Worm (Caenorhabditis elegans) whole organism, late embryonic: ENCODE results near the gene mev-1.

Experiments used
- K09A11.1 ChIP-seq: sonication (generic microtip); optimal IDR thresholded peaks from 2 replicates; lab custom pipeline; 2017; ENCODE audit warnings: antibody characterized with exemption, mild to moderate bottlenecking, missing genetic modification characterization, missing compliant biosample characterization; ENCODE audit not compliant: insufficient read depth
- Y22D7AL.16 ChIP-seq: sonication (generic microtip); optimal IDR thresholded peaks from 2 replicates; lab custom pipeline; 2016; ENCODE audit warnings: missing genetic modification characterization, missing compliant biosample characterization
- ama-1 ChIP-seq: fragments of 150-350 bp; optimal IDR thresholded peaks from 2 replicates; lab custom pipeline; 2014
- ceh-19 ChIP-seq: fragments of 200-800 bp; sonication (Bioruptor generic); optimal IDR thresholded peaks from 2 replicates; lab custom pipeline; 2018; ENCODE audit warnings: mild to moderate bottlenecking, missing genetic modification characterization, missing compliant biosample characterization
- ceh-2 ChIP-seq: sonication (generic microtip); optimal IDR thresholded peaks from 2 replicates; lab custom pipeline; 2016; ENCODE audit warnings: missing genotype, missing genetic modification characterization, missing compliant biosample characterization
- ceh-24 ChIP-seq: sonication (generic microtip); optimal IDR thresholded peaks from 2 replicates; lab custom pipeline; 2016; ENCODE audit warnings: mild to moderate bottlenecking, missing genetic modification characterization, missing compliant biosample characterization
- ceh-34 ChIP-seq: sonication (generic microtip); optimal IDR thresholded peaks from 2 replicates; lab custom pipeline; 2016; ENCODE audit warnings: mild to moderate bottlenecking, missing genetic modification characterization, missing compliant biosample characterization
- ceh-45 ChIP-seq: fragments of 200-800 bp; sonication (Bioruptor generic); IDR thresholded peaks from 2 replicates; pipeline ENCODE4 v1.3.6; 2022; ENCODE audit warnings: missing genetic modification reagents, missing genetic modification characterization, missing compliant biosample characterization
- ceh-48 ChIP-seq: sonication (generic microtip); optimal IDR thresholded peaks from 2 replicates; lab custom pipeline; 2016; ENCODE audit warnings: missing genetic modification characterization, inconsistent platforms, missing compliant biosample characterization
- ceh-9 ChIP-seq: sonication (generic microtip); optimal IDR thresholded peaks from 2 replicates; lab custom pipeline; 2016; ENCODE audit warnings: mild to moderate bottlenecking, missing genetic modification characterization, inconsistent platforms, missing compliant biosample characterization
- dmd-4 ChIP-seq: sonication (generic microtip); optimal IDR thresholded peaks from 2 replicates; lab custom pipeline; 2016; ENCODE audit warnings: borderline replicate concordance, missing genetic modification characterization, missing compliant biosample characterization
- dve-1 ChIP-seq: sonication (generic microtip); optimal IDR thresholded peaks from 2 replicates; lab custom pipeline; 2017; ENCODE audit warnings: antibody characterized with exemption, mild to moderate bottlenecking, missing genetic modification characterization, missing compliant biosample characterization
- elt-2 ChIP-seq: sonication (generic microtip); optimal IDR thresholded peaks from 2 replicates; lab custom pipeline; 2016; ENCODE audit warnings: missing genetic modification reagents, missing genetic modification characterization, missing compliant biosample characterization
- elt-4 ChIP-seq: sonication (generic microtip); optimal IDR thresholded peaks from 2 replicates; lab custom pipeline; 2016; ENCODE audit warnings: missing genetic modification characterization, missing compliant biosample characterization
- ets-4 ChIP-seq: sonication (generic microtip); optimal IDR thresholded peaks from 2 replicates; lab custom pipeline; 2016; ENCODE audit warnings: missing genetic modification characterization, missing compliant biosample characterization
- eyg-1 ChIP-seq: sonication (generic microtip); optimal IDR thresholded peaks from 2 replicates; lab custom pipeline; 2016; ENCODE audit warnings: missing genotype, missing genetic modification characterization, missing compliant biosample characterization
- gmeb-2 ChIP-seq: sonication (generic microtip); optimal IDR thresholded peaks from 2 replicates; lab custom pipeline; 2016; ENCODE audit warnings: missing genetic modification characterization, inconsistent platforms, missing compliant biosample characterization
- hlh-13 ChIP-seq: fragments of 200-800 bp; sonication (Bioruptor generic); optimal IDR thresholded peaks from 2 replicates; lab custom pipeline; 2018; ENCODE audit warnings: mild to moderate bottlenecking, missing genetic modification characterization, missing compliant biosample characterization
- hlh-15 ChIP-seq: sonication (generic microtip); optimal IDR thresholded peaks from 2 replicates; lab custom pipeline; 2016; ENCODE audit warnings: missing genetic modification characterization, missing compliant biosample characterization
- hlh-6 ChIP-seq: sonication (generic microtip); optimal IDR thresholded peaks from 2 replicates; lab custom pipeline; 2016; ENCODE audit warnings: missing genotype, missing genetic modification characterization, missing compliant biosample characterization
- hlh-8 ChIP-seq: sonication (generic microtip); optimal IDR thresholded peaks from 2 replicates; lab custom pipeline; 2016; ENCODE audit warnings: missing genotype, missing genetic modification characterization, missing compliant biosample characterization
- lim-6 ChIP-seq: sonication (generic microtip); optimal IDR thresholded peaks from 2 replicates; lab custom pipeline; 2016; ENCODE audit warnings: missing genetic modification characterization, missing compliant biosample characterization
- lin-11 ChIP-seq: fragments of 200-800 bp; sonication (Bioruptor generic); optimal IDR thresholded peaks from 2 replicates; lab custom pipeline; 2018; ENCODE audit warnings: mild to moderate bottlenecking, missing genetic modification characterization, missing compliant biosample characterization
- madf-2 ChIP-seq: sonication (generic microtip); optimal IDR thresholded peaks from 2 replicates; lab custom pipeline; 2017; ENCODE audit warnings: missing genetic modification characterization, missing compliant biosample characterization
- nhr-11 ChIP-seq: fragments of 150-350 bp; optimal IDR thresholded peaks from 2 replicates; lab custom pipeline; 2014; ENCODE audit warnings: missing biosample characterization, missing genetic modification characterization
- nhr-232 ChIP-seq: sonication (generic microtip); optimal IDR thresholded peaks from 2 replicates; lab custom pipeline; 2016; ENCODE audit warnings: missing genetic modification characterization, missing compliant biosample characterization
- npax-4 ChIP-seq: sonication (generic microtip); optimal IDR thresholded peaks from 2 replicates; lab custom pipeline; 2016; ENCODE audit warnings: missing genetic modification characterization, missing compliant biosample characterization
- odd-2 ChIP-seq: sonication (generic microtip); optimal IDR thresholded peaks from 2 replicates; lab custom pipeline; 2017; ENCODE audit warnings: antibody characterized with exemption, mild to moderate bottlenecking, missing genetic modification characterization, missing compliant biosample characterization
- pag-3 ChIP-seq: sonication (generic microtip); optimal IDR thresholded peaks from 2 replicates; lab custom pipeline; 2016; ENCODE audit warnings: missing compliant biosample characterization, missing genetic modification characterization, borderline replicate concordance
- pax-1 ChIP-seq: fragments of 150-350 bp; optimal IDR thresholded peaks from 2 replicates; lab custom pipeline; 2014; ENCODE audit warnings: missing biosample characterization, missing genetic modification characterization
- pha-2 ChIP-seq: sonication (generic microtip); optimal IDR thresholded peaks from 2 replicates; lab custom pipeline; 2017; ENCODE audit warnings: mild to moderate bottlenecking, missing genetic modification characterization, missing compliant biosample characterization
- pha-4 ChIP-seq: fragments of 150-350 bp; optimal IDR thresholded peaks from 2 replicates; lab custom pipeline; 2018; ENCODE audit warnings: missing biosample characterization, missing genetic modification reagents, missing genetic modification characterization
- ref-2 ChIP-seq: sonication (generic microtip); optimal IDR thresholded peaks from 2 replicates; lab custom pipeline; 2016; ENCODE audit warnings: missing genetic modification characterization, missing compliant biosample characterization
- ttx-3 ChIP-seq: sonication (generic microtip); optimal IDR thresholded peaks from 2 replicates; lab custom pipeline; 2016; ENCODE audit warnings: missing genetic modification reagents, missing genetic modification characterization, missing compliant biosample characterization
- unc-3 ChIP-seq, 2 experiments: fragments of 200-800 bp in 1 of 2; sonication (Bioruptor generic) in 1 of 2; sonication (generic microtip) in 1 of 2; conservative IDR thresholded peaks in 1 of 2; optimal IDR thresholded peaks in 1 of 2; 2 replicates each; pipeline versions ENCODE4 v1.3.6 to Lab custom; 2016 to 2022; ENCODE audit warnings: missing compliant biosample characterization in 2 of 2, missing genetic modification characterization in 2 of 2, missing genetic modification reagents in 1 of 2
- unc-42 ChIP-seq: sonication (generic microtip); optimal IDR thresholded peaks from 2 replicates; lab custom pipeline; 2016; ENCODE audit warnings: missing genotype, missing genetic modification characterization, missing compliant biosample characterization
- unc-55 ChIP-seq: sonication (generic microtip); optimal IDR thresholded peaks from 2 replicates; lab custom pipeline; 2017; ENCODE audit warnings: missing biosample characterization, missing genetic modification reagents, missing genetic modification characterization
- unc-86 ChIP-seq: sonication (generic microtip); optimal IDR thresholded peaks from 2 replicates; lab custom pipeline; 2016; ENCODE audit warnings: missing genetic modification characterization, missing compliant biosample characterization
- zip-5 ChIP-seq: sonication (generic microtip); optimal IDR thresholded peaks from 2 replicates; lab custom pipeline; 2016; ENCODE audit warnings: missing genetic modification characterization, missing compliant biosample characterization

The mev-1 gene

ce11 chrIII:10289790-10290189 lies 44.3 kb upstream of the mev-1 start:
- no peak for TF ChIP-seq ceh-45 (GFP tag; lab: Robert Waterston, UW)
- TF ChIP-seq pag-3 (tag; lab: Kevin White, UChicago): no peak
- TF ChIP-seq ceh-2: no peak
- no peak for TF ChIP-seq dve-1 (tag; lab: Kevin White, UChicago)
- no peak for TF ChIP-seq nhr-11 (tag; lab: Kevin White, UChicago)
- no peak for TF ChIP-seq lim-6 (tag; lab: Kevin White, UChicago)
- TF ChIP-seq odd-2: no peak
- TF ChIP-seq unc-55 (GFP tag; lab: Kevin White, UChicago): no peak
- TF ChIP-seq hlh-6: no peak
- TF ChIP-seq unc-3 (GFP tag; conservative IDR thresholded peaks at IDR 0.05; lab: Robert Waterston, UW): no peak
- TF ChIP-seq unc-3 (tag; optimal IDR thresholded peaks at IDR 0.05; lab: Kevin White, UChicago): no peak
- no peak for TF ChIP-seq ceh-24 (tag; lab: Kevin White, UChicago)
- no peak for TF ChIP-seq ets-4 (tag; lab: Kevin White, UChicago)
- no peak for TF ChIP-seq dmd-4 (tag; lab: Kevin White, UChicago)
- TF ChIP-seq zip-5 (tag; lab: Kevin White, UChicago): no peak
- TF ChIP-seq ttx-3 (tag; lab: Kevin White, UChicago): no peak
- no peak for TF ChIP-seq ref-2
- no peak for TF ChIP-seq ceh-19
- no peak for TF ChIP-seq ceh-9
- no peak for TF ChIP-seq nhr-232 (tag; lab: Kevin White, UChicago)

DNA sequence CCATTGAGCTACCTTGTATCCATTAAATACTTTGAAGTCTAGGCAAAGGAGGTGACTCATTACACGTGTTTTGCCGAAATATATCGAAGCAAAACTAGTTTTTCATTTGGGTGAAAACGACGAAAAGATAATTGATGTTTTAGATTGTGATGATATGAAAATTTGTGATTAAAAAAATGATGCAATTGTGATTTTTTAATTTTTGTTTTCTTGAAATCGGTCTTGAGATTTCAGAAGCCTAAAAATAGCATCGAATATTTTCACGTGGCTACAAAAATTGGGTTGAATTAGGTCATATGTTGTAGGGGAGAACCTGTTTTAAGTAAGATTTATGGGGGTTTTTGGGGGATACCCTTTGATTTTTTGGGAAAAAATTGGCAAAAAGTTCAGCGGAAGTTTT lies 43.5 kb upstream of the mev-1 start:
- TF ChIP-seq unc-42: no peak
- TF ChIP-seq elt-2 (tag; lab: Kevin White, UChicago): no peak
- no peak for TF ChIP-seq eyg-1 (tag; lab: Kevin White, UChicago)
- TF ChIP-seq pax-1 (tag; lab: Kevin White, UChicago): no peak
- no peak for TF ChIP-seq hlh-15
- TF ChIP-seq dve-1 (tag; lab: Kevin White, UChicago): no peak
- TF ChIP-seq lin-11 (tag; lab: Kevin White, UChicago): no peak
- no peak for TF ChIP-seq K09A11.1 (tag; lab: Kevin White, UChicago)
- TF ChIP-seq dmd-4 (tag; lab: Kevin White, UChicago): no peak
- TF ChIP-seq pha-4 (tag; lab: Kevin White, UChicago): no peak
- TF ChIP-seq lim-6 (tag; lab: Kevin White, UChicago): no peak

DNA sequence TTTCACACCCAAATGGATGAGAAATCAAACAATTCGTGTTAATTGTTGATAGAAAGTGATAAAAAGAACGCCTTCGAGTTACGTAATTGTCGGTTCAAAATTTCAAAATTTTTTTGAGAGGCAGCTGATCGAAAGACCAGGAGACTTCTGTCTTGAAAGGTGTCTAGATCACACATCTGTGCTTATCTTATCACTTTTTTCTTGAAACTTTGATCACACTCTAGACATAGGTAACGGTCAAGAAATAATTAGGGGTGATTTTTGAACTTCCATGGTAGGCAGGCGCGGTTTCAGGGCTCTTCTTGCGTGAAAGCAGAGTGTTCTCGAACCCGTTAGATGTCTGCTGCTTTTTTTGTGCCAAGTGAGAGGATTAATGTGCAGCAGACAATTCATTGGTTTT lies 40.7 kb upstream of the mev-1 start:
- TF ChIP-seq ama-1 (lab: Kevin White, UChicago) (no peak), hlh-8 (tag; lab: Kevin White, UChicago) (no peak), ets-4 (tag; lab: Kevin White, UChicago) (no peak)

DNA sequence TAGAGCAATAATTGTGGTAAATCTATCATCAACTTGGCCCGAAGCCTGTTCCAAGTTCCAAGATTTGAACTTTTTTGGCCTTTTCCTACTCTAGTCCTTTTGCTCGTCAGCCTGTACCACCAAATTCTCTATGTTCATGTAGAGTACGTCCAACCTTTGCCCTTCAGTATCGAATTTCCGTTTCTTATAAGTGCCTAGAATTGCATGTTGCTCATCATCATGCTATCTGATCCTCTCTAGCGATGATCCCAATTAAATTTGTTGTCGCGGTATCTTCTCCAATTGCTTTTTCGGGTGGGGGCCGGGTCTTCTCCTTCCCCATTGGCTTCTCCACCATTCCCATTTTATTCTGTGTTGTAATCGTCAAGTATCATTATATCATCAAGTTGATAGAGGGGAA lies 40.1 kb upstream of the mev-1 start:
- no peak for TF ChIP-seq ceh-48
- TF ChIP-seq gmeb-2 (tag; lab: Kevin White, UChicago): no peak
- TF ChIP-seq ttx-3 (tag; lab: Kevin White, UChicago): no peak
- no peak for TF ChIP-seq hlh-13 (GFP tag; lab: Kevin White, UChicago)
- TF ChIP-seq odd-2: no peak
- TF ChIP-seq unc-86 (tag; lab: Kevin White, UChicago): no peak
- TF ChIP-seq madf-2 (tag; lab: Kevin White, UChicago): no peak
- TF ChIP-seq elt-4 (tag; lab: Kevin White, UChicago): no peak
- no peak for TF ChIP-seq npax-4
- TF ChIP-seq ama-1 (lab: Kevin White, UChicago): no peak
- TF ChIP-seq ceh-34 (tag; lab: Kevin White, UChicago): no peak
- TF ChIP-seq pha-2 (tag; lab: Kevin White, UChicago): no peak
- no peak for TF ChIP-seq ceh-24 (tag; lab: Kevin White, UChicago)
- TF ChIP-seq Y22D7AL.16 (tag; lab: Kevin White, UChicago): no peak
